Fruit fly (Drosophila melanogaster) whole organism, embryonic: ENCODE results near the gene Fibp.

Source experiments
- BEAF-32 ChIP-seq: fragments of 200-800 bp; sonication (Bioruptor generic); optimal IDR thresholded peaks from 3 replicates; lab custom pipeline; 2017; ENCODE audit warnings: missing biosample characterization, missing genetic modification characterization, mild to moderate bottlenecking, moderate library complexity, missing genetic modification reagents
- CG1233 ChIP-seq: fragments of 200-800 bp; sonication (Bioruptor generic); optimal IDR thresholded peaks from 4 replicates; lab custom pipeline; 2018; ENCODE audit warnings: missing biosample characterization, mild to moderate bottlenecking, missing genetic modification characterization
- CG13296 ChIP-seq: fragments of 200-800 bp; sonication (Bioruptor generic); optimal IDR thresholded peaks from 3 replicates; lab custom pipeline; 2018; ENCODE audit warnings: missing biosample characterization, mild to moderate bottlenecking, missing genetic modification characterization
- CG15479 ChIP-seq: fragments of 200-800 bp; sonication (Bioruptor generic); optimal IDR thresholded peaks from 3 replicates; lab custom pipeline; 2019; ENCODE audit warnings: missing biosample characterization, mild to moderate bottlenecking, missing genetic modification characterization, moderate library complexity
- CG17361 ChIP-seq: fragments of 200-800 bp; sonication (Bioruptor generic); IDR thresholded peaks from 3 replicates; pipeline ENCODE4 v1.3.6; 2022; ENCODE audit warnings: missing biosample characterization, missing genetic modification characterization
- CG17802 ChIP-seq: fragments of 200-800 bp; sonication (Bioruptor generic); optimal IDR thresholded peaks from 2 replicates; lab custom pipeline; 2018; ENCODE audit warnings: missing biosample characterization, mild to moderate bottlenecking, missing genetic modification characterization, moderate library complexity
- CG3065 ChIP-seq: fragments of 200-800 bp; sonication (Bioruptor generic); optimal IDR thresholded peaks from 2 replicates; lab custom pipeline; 2016; ENCODE audit warnings: missing biosample characterization, missing genetic modification characterization
- CG3407 ChIP-seq: fragments of 200-800 bp; sonication (Bioruptor generic); optimal IDR thresholded peaks from 2 replicates; lab custom pipeline; 2018; ENCODE audit warnings: missing biosample characterization, mild to moderate bottlenecking, missing genetic modification characterization
- CG4360 ChIP-seq: fragments of 200-800 bp; sonication (Bioruptor generic); IDR thresholded peaks from 2 replicates; pipeline ENCODE4 v1.3.6; 2022; ENCODE audit warnings: missing biosample characterization, missing genetic modification characterization
- CG4854 ChIP-seq: fragments of 200-800 bp; sonication (Bioruptor generic); optimal IDR thresholded peaks from 2 replicates; lab custom pipeline; 2016; ENCODE audit warnings: missing biosample characterization, missing genetic modification characterization, inconsistent platforms
- CG6272 ChIP-seq: fragments of 200-800 bp; sonication (Bioruptor generic); IDR thresholded peaks from 2 replicates; pipeline ENCODE4 v1.3.6; 2022; ENCODE audit warnings: missing biosample characterization, missing genetic modification characterization
- CG7839 ChIP-seq: fragments of 200-800 bp; sonication (Bioruptor generic); optimal IDR thresholded peaks from 3 replicates; lab custom pipeline; 2018; ENCODE audit warnings: missing biosample characterization, mild to moderate bottlenecking, missing genetic modification characterization, moderate library complexity
- Dad ChIP-seq: fragments of 200-800 bp; sonication (Bioruptor generic); optimal IDR thresholded peaks from 3 replicates; lab custom pipeline; 2016; ENCODE audit warnings: missing biosample characterization, missing genetic modification characterization
- Dip3 ChIP-seq: fragments of 200-800 bp; sonication (Bioruptor generic); optimal IDR thresholded peaks from 3 replicates; lab custom pipeline; 2016; ENCODE audit warnings: missing biosample characterization, missing genetic modification characterization
- Dll ChIP-seq: fragments of 200-800 bp; sonication (Bioruptor generic); IDR thresholded peaks from 4 replicates; pipeline ENCODE4 v1.3.6; 2022; ENCODE audit warnings: missing biosample characterization, missing genetic modification characterization; ENCODE audit not compliant: partially characterized antibody
- Dref ChIP-seq: fragments of 200-800 bp; sonication (Bioruptor generic); IDR thresholded peaks from 2 replicates; pipeline ENCODE4 v1.3.6; 2022; ENCODE audit warnings: missing biosample characterization, missing genetic modification characterization
- Eip74EF ChIP-seq, 2 experiments: fragments of 200-800 bp in 1 of 2; fragments of >200 bp in 1 of 2; sonication (Bioruptor generic) in 1 of 2; optimal IDR thresholded peaks; 2 replicates each; lab custom pipeline; 2017 to 2019; ENCODE audit warnings: missing biosample characterization in 2 of 2, missing genetic modification characterization in 2 of 2, mild to moderate bottlenecking in 1 of 2, moderate library complexity in 1 of 2
- Elba2 ChIP-seq: fragments of 200-800 bp; sonication (Bioruptor generic); optimal IDR thresholded peaks from 3 replicates; lab custom pipeline; 2016; ENCODE audit warnings: missing biosample characterization, missing genetic modification characterization
- HLH4C ChIP-seq: fragments of 200-800 bp; sonication (Bioruptor generic); IDR thresholded peaks from 3 replicates; pipeline ENCODE4 v1.3.6; 2022; ENCODE audit warnings: missing biosample characterization, missing genetic modification characterization; ENCODE audit not compliant: partially characterized antibody
- HLH54F ChIP-seq: fragments of 200-800 bp; sonication (Bioruptor generic); optimal IDR thresholded peaks from 3 replicates; lab custom pipeline; 2016; ENCODE audit warnings: missing biosample characterization, missing genetic modification characterization
- Hand ChIP-seq: fragments of 200-800 bp; sonication (Bioruptor generic); optimal IDR thresholded peaks from 2 replicates; lab custom pipeline; 2017; ENCODE audit warnings: mild to moderate bottlenecking, missing biosample characterization, missing genetic modification reagents, missing genetic modification characterization
- Hr39 ChIP-seq: fragments of >200 bp; optimal IDR thresholded peaks from 2 replicates; lab custom pipeline; 2017
- Kr ChIP-seq: fragments of 200-800 bp; sonication (Bioruptor generic); optimal IDR thresholded peaks from 2 replicates; lab custom pipeline; 2017; ENCODE audit warnings: missing biosample characterization, mild to moderate bottlenecking, missing genetic modification characterization
- Med ChIP-seq: fragments of 200-800 bp; sonication (Bioruptor generic); peaks from one replicate; lab custom pipeline; 2016; ENCODE audit warnings: missing biosample characterization, missing genetic modification characterization, mild to moderate bottlenecking, inconsistent platforms, moderate library complexity
- Meics ChIP-seq: fragments of 200-800 bp; sonication (Bioruptor generic); optimal IDR thresholded peaks from 2 replicates; lab custom pipeline; 2017; ENCODE audit warnings: missing biosample characterization, mild to moderate bottlenecking, missing genetic modification characterization
- Mrtf ChIP-seq: fragments of 200-800 bp; sonication (Bioruptor generic); IDR thresholded peaks from 3 replicates; pipeline ENCODE4 v1.3.6; 2022; ENCODE audit warnings: missing biosample characterization, missing genetic modification characterization
- NC2α ChIP-seq: fragments of 200-800 bp; sonication (Bioruptor generic); optimal IDR thresholded peaks from 2 replicates; lab custom pipeline; 2016; ENCODE audit warnings: missing biosample characterization, missing genetic modification characterization
- Poxn ChIP-seq: fragments of 200-800 bp; sonication (Bioruptor generic); IDR thresholded peaks from 2 replicates; pipeline ENCODE4 v1.3.6; 2022; ENCODE audit warnings: missing biosample characterization, missing genetic modification characterization
- Sry-β ChIP-seq: fragments of 200-800 bp; sonication (Bioruptor generic); optimal IDR thresholded peaks from 2 replicates; lab custom pipeline; 2018; ENCODE audit warnings: missing biosample characterization, mild to moderate bottlenecking, missing genetic modification characterization, moderate library complexity
- Sry-δ ChIP-seq: fragments of 200-800 bp; sonication (Bioruptor generic); optimal IDR thresholded peaks from 2 replicates; lab custom pipeline; 2016; ENCODE audit warnings: missing biosample characterization, missing genetic modification characterization
- Ssrp ChIP-seq: fragments of 200-800 bp; sonication (Bioruptor generic); optimal IDR thresholded peaks from 2 replicates; lab custom pipeline; 2018; ENCODE audit warnings: missing biosample characterization, mild to moderate bottlenecking, missing genetic modification characterization, moderate library complexity
- Trl ChIP-seq, 3 experiments: fragments of >200 bp in 2 of 3; fragments of 200-800 bp in 1 of 3; sonication (Bioruptor generic) in 1 of 3; optimal IDR thresholded peaks; 2 replicates in 1 of 3; 3 replicates in 2 of 3; lab custom pipeline; 2016 to 2017; ENCODE audit warnings: missing biosample characterization in 1 of 3, missing genetic modification characterization in 1 of 3
- al ChIP-seq: fragments of 200-800 bp; sonication (Bioruptor generic); IDR thresholded peaks from 2 replicates; pipeline ENCODE4 v1.3.6; 2022; ENCODE audit warnings: missing biosample characterization, missing genetic modification characterization
- aop ChIP-seq: fragments of 200-800 bp; sonication (Bioruptor generic); IDR thresholded peaks from 2 replicates; pipeline ENCODE4 v1.3.6; 2022; ENCODE audit warnings: missing biosample characterization, missing genetic modification characterization
- ash1 ChIP-seq: fragments of 200-800 bp; sonication (Bioruptor generic); optimal IDR thresholded peaks from 2 replicates; lab custom pipeline; 2018; ENCODE audit warnings: missing biosample characterization, mild to moderate bottlenecking, missing genetic modification characterization
- bigmax ChIP-seq: fragments of 200-800 bp; sonication (Bioruptor generic); optimal IDR thresholded peaks from 2 replicates; lab custom pipeline; 2018; ENCODE audit warnings: missing biosample characterization, mild to moderate bottlenecking, missing genetic modification characterization
- cwo ChIP-seq: fragments of 200-800 bp; sonication (Bioruptor generic); optimal IDR thresholded peaks from 3 replicates; lab custom pipeline; 2017; ENCODE audit warnings: missing biosample characterization, missing genetic modification characterization, mild to moderate bottlenecking, moderate library complexity, missing genetic modification reagents
- esg ChIP-seq: fragments of 200-800 bp; sonication (Bioruptor generic); conservative IDR thresholded peaks from 2 replicates; pipeline ENCODE4 v1.3.6; 2022; ENCODE audit warnings: missing biosample characterization, missing genetic modification characterization
- fd96Cb ChIP-seq: fragments of 200-800 bp; sonication (Bioruptor generic); optimal IDR thresholded peaks from 2 replicates; lab custom pipeline; 2018; ENCODE audit warnings: missing biosample characterization, mild to moderate bottlenecking, missing genetic modification characterization, moderate library complexity
- ftz-f1 ChIP-seq: fragments of 200-800 bp; sonication (Bioruptor generic); optimal IDR thresholded peaks from 2 replicates; lab custom pipeline; 2016; ENCODE audit warnings: missing biosample characterization, missing genetic modification characterization
- grau ChIP-seq: fragments of 200-800 bp; optimal IDR thresholded peaks from 3 replicates; lab custom pipeline; 2019; ENCODE audit warnings: missing biosample characterization, mild to moderate bottlenecking, missing genetic modification characterization, moderate library complexity
- kah ChIP-seq: fragments of 200-800 bp; sonication (Bioruptor generic); optimal IDR thresholded peaks from 2 replicates; lab custom pipeline; 2018; ENCODE audit warnings: missing biosample characterization, mild to moderate bottlenecking, missing genetic modification characterization
- kay ChIP-seq: fragments of 200-800 bp; sonication (Bioruptor generic); optimal IDR thresholded peaks from 2 replicates; lab custom pipeline; 2016; ENCODE audit warnings: missing biosample characterization, missing genetic modification characterization
- mam ChIP-seq: fragments of 200-800 bp; sonication (Bioruptor generic); optimal IDR thresholded peaks from 3 replicates; lab custom pipeline; 2016; ENCODE audit warnings: missing biosample characterization, missing genetic modification characterization
- onecut ChIP-seq: fragments of 200-800 bp; sonication (Bioruptor generic); IDR thresholded peaks from 2 replicates; pipeline ENCODE4 v1.3.6; 2022; ENCODE audit warnings: missing biosample characterization, missing genetic modification characterization
- phol ChIP-seq: fragments of 200-800 bp; sonication (Bioruptor generic); optimal IDR thresholded peaks from 3 replicates; lab custom pipeline; 2018; ENCODE audit warnings: missing biosample characterization, mild to moderate bottlenecking, missing genetic modification characterization, moderate library complexity
- pnt ChIP-seq: fragments of 200-800 bp; sonication (Bioruptor generic); optimal IDR thresholded peaks from 3 replicates; lab custom pipeline; 2016; ENCODE audit warnings: missing biosample characterization, missing genetic modification characterization
- pzg ChIP-seq: fragments of 200-800 bp; sonication (Bioruptor generic); optimal IDR thresholded peaks from 3 replicates; lab custom pipeline; 2018; ENCODE audit warnings: missing biosample characterization, mild to moderate bottlenecking, missing genetic modification characterization, moderate library complexity
- schlank ChIP-seq: fragments of 200-800 bp; sonication (Bioruptor generic); optimal IDR thresholded peaks from 2 replicates; lab custom pipeline; 2018; ENCODE audit warnings: missing biosample characterization, mild to moderate bottlenecking, missing genetic modification characterization
- tio ChIP-seq: fragments of 200-800 bp; sonication (Bioruptor generic); optimal IDR thresholded peaks from 2 replicates; lab custom pipeline; 2017; ENCODE audit warnings: missing biosample characterization, missing genetic modification characterization, inconsistent platforms
- unpg ChIP-seq: fragments of 200-800 bp; sonication (Bioruptor generic); optimal IDR thresholded peaks from 3 replicates; lab custom pipeline; 2018; ENCODE audit warnings: missing biosample characterization, mild to moderate bottlenecking, missing genetic modification characterization, moderate library complexity

Fibp gene

dm6 chr3L:19807103-19807502 lies 10.7 kb downstream of the Fibp start, which contains the start of the genes CG14104 and Kap-alpha1 (continued):
- TF ChIP-seq CG3407 (GFP tag; lab: Kevin White, UChicago) (no peak), CG1233 (GFP tag; lab: Kevin White, UChicago) (no peak), Kr (GFP tag; lab: Kevin White, UChicago) (no peak), CG15479 (GFP tag; lab: Kevin White, UChicago) (peak; percentile 61), schlank (tag; lab: Kevin White, UChicago) (no peak), CG4854 (no peak), Poxn (GFP tag; lab: Robert Waterston, UW) (no peak), fd96Cb (tag; lab: Kevin White, UChicago) (no peak), Meics (GFP tag; lab: Kevin White, UChicago) (no peak), CG4360 (GFP tag; lab: Robert Waterston, UW) (no peak), CG17802 (tag; lab: Kevin White, UChicago) (no peak), mam (GFP tag; lab: Kevin White, UChicago) (no peak), CG7839 (no peak), bigmax (no peak), BEAF-32 (GFP tag; lab: Kevin White, UChicago) (peak; percentile 69), HLH54F (GFP tag; lab: Kevin White, UChicago) (no peak), phol (peak; percentile 22), kay (no peak), Med (GFP tag; lab: Kevin White, UChicago) (peak; percentile 85), Elba2 (GFP tag; lab: Kevin White, UChicago) (peak; percentile 100), CG3065 (no peak), Mrtf (GFP tag; lab: Robert Waterston, UW) (no peak), Sry-δ (GFP tag; lab: Kevin White, UChicago) (peak; percentile 64), Hand (GFP tag; lab: Kevin White, UChicago) (no peak), Dip3 (no peak), aop (no peak), esg (GFP tag; lab: Robert Waterston, UW) (no peak), CG17361 (GFP tag; lab: Robert Waterston, UW) (no peak), Eip74EF (GFP tag; optimal IDR thresholded peaks at IDR 0.05; lab: Kevin White, UChicago) (no peak), onecut (GFP tag; lab: Robert Waterston, UW) (no peak), NC2α (GFP tag; lab: Kevin White, UChicago) (no peak), Dad (GFP tag; lab: Kevin White, UChicago) (no peak), pzg (peak; percentile 55), HLH4C (GFP tag; lab: Robert Waterston, UW) (peak; percentile 77), kah (GFP tag; lab: Kevin White, UChicago) (no peak), al (GFP tag; lab: Robert Waterston, UW) (no peak), cwo (GFP tag; lab: Kevin White, UChicago) (no peak), pnt (no peak), Hr39 (lab: Kevin White, UChicago) (no peak), Sry-β (no peak), CG13296 (GFP tag; lab: Kevin White, UChicago) (no peak), Ssrp (tag; lab: Kevin White, UChicago) (no peak), unpg (GFP tag; lab: Kevin White, UChicago) (no peak), Dref (peak; percentile 71), ftz-f1 (GFP tag; lab: Kevin White, UChicago) (no peak), Trl (optimal IDR thresholded peaks at IDR 0.05; lab: Kevin White, UChicago) (no peak), Trl (GFP tag; optimal IDR thresholded peaks at IDR 0.05; lab: Kevin White, UChicago) (no peak), CG6272 (GFP tag; lab: Robert Waterston, UW) (no peak), ash1 (GFP tag; lab: Kevin White, UChicago) (no peak), tio (GFP tag; lab: Kevin White, UChicago) (no peak), Dll (peak; percentile 73; the same call in 3 of the 4 replicates), grau (tag; lab: Kevin White, UChicago) (no peak)
